Fruit fly (Drosophila melanogaster) whole organism, embryonic: ENCODE measurements around the gene Rpp20.

Experiments used
- Adf1 ChIP-seq: fragments of 200-800 bp; sonication (Bioruptor generic); IDR thresholded peaks from 2 replicates; pipeline ENCODE4 v1.3.6; 2022; ENCODE audit warnings: missing biosample characterization, missing genetic modification characterization
- Bdp1 ChIP-seq: fragments of 200-800 bp; sonication (Bioruptor generic); optimal IDR thresholded peaks from 3 replicates; lab custom pipeline; 2016; ENCODE audit warnings: missing biosample characterization, missing genetic modification characterization
- CG11085 ChIP-seq: fragments of 200-800 bp; sonication (Bioruptor generic); IDR thresholded peaks from 2 replicates; pipeline ENCODE4 v1.3.6; 2022; ENCODE audit warnings: missing biosample characterization, missing genetic modification characterization
- CG11398 ChIP-seq: fragments of 200-800 bp; sonication (Bioruptor generic); optimal IDR thresholded peaks from 2 replicates; lab custom pipeline; 2016; ENCODE audit warnings: missing biosample characterization, missing genetic modification characterization
- CG1233 ChIP-seq: fragments of 200-800 bp; sonication (Bioruptor generic); optimal IDR thresholded peaks from 4 replicates; lab custom pipeline; 2018; ENCODE audit warnings: missing biosample characterization, mild to moderate bottlenecking, missing genetic modification characterization
- CG13624 ChIP-seq: fragments of 200-800 bp; sonication (Bioruptor generic); optimal IDR thresholded peaks from 2 replicates; lab custom pipeline; 2016; ENCODE audit warnings: missing biosample characterization, missing genetic modification characterization
- CG14441 ChIP-seq: fragments of 200-800 bp; sonication (Bioruptor generic); IDR thresholded peaks from 2 replicates; pipeline ENCODE4 v1.3.6; 2022; ENCODE audit warnings: missing biosample characterization, missing genetic modification characterization
- CG16779 ChIP-seq: fragments of 200-800 bp; sonication (Bioruptor generic); IDR thresholded peaks from 2 replicates; pipeline ENCODE4 v1.3.6; 2022; ENCODE audit warnings: missing biosample characterization, missing genetic modification characterization
- CG18262 ChIP-seq: fragments of 200-800 bp; optimal IDR thresholded peaks from 3 replicates; lab custom pipeline; 2019; ENCODE audit warnings: missing biosample characterization, mild to moderate bottlenecking, missing genetic modification characterization, moderate library complexity
- CG2116 ChIP-seq: fragments of 200-800 bp; sonication (Bioruptor generic); optimal IDR thresholded peaks from 3 replicates; lab custom pipeline; 2018; ENCODE audit warnings: missing biosample characterization, mild to moderate bottlenecking, missing genetic modification characterization
- CG2129 ChIP-seq: fragments of 200-800 bp; sonication (Bioruptor generic); IDR thresholded peaks from 2 replicates; pipeline ENCODE4 v1.3.6; 2022; ENCODE audit warnings: missing biosample characterization, missing genetic modification characterization; ENCODE audit not compliant: partially characterized antibody
- CG33213 ChIP-seq: fragments of 200-800 bp; sonication (Bioruptor generic); optimal IDR thresholded peaks from 3 replicates; lab custom pipeline; 2016; ENCODE audit warnings: missing biosample characterization, missing genetic modification characterization
- CG4854 ChIP-seq: fragments of 200-800 bp; sonication (Bioruptor generic); optimal IDR thresholded peaks from 2 replicates; lab custom pipeline; 2016; ENCODE audit warnings: missing biosample characterization, missing genetic modification characterization, inconsistent platforms
- Doc3 ChIP-seq: fragments of 200-800 bp; sonication (Bioruptor generic); IDR thresholded peaks from 3 replicates; pipeline ENCODE4 v1.3.6; 2022; ENCODE audit warnings: missing biosample characterization, missing genetic modification characterization; ENCODE audit not compliant: partially characterized antibody
- Elba2 ChIP-seq: fragments of 200-800 bp; sonication (Bioruptor generic); optimal IDR thresholded peaks from 3 replicates; lab custom pipeline; 2016; ENCODE audit warnings: missing biosample characterization, missing genetic modification characterization
- Fer2 ChIP-seq: fragments of 200-800 bp; sonication (Bioruptor generic); optimal IDR thresholded peaks from 2 replicates; lab custom pipeline; 2018; ENCODE audit warnings: missing biosample characterization, mild to moderate bottlenecking, missing genetic modification characterization, moderate library complexity
- H2.0 ChIP-seq: fragments of 200-800 bp; sonication (Bioruptor generic); IDR thresholded peaks from 2 replicates; pipeline ENCODE4 v1.3.6; 2022; ENCODE audit warnings: missing biosample characterization, missing genetic modification characterization
- Hr78 ChIP-seq, 2 experiments: fragments of 200-800 bp in 1 of 2; fragments of >200 bp in 1 of 2; sonication (Bioruptor generic) in 1 of 2; optimal IDR thresholded peaks; 2 replicates each; lab custom pipeline; 2017 to 2019; ENCODE audit warnings: missing biosample characterization in 2 of 2, missing genetic modification characterization in 2 of 2, mild to moderate bottlenecking in 1 of 2, moderate library complexity in 1 of 2
- MESR4 ChIP-seq: fragments of 200-800 bp; sonication (Bioruptor generic); optimal IDR thresholded peaks from 2 replicates; lab custom pipeline; 2018; ENCODE audit warnings: missing biosample characterization, mild to moderate bottlenecking, missing genetic modification characterization, moderate library complexity
- Mad ChIP-seq: fragments of 200-800 bp; sonication (Bioruptor generic); optimal IDR thresholded peaks from 2 replicates; lab custom pipeline; 2016; ENCODE audit warnings: missing biosample characterization, missing genetic modification characterization
- Med ChIP-seq: fragments of 200-800 bp; sonication (Bioruptor generic); peaks from one replicate; lab custom pipeline; 2016; ENCODE audit warnings: missing biosample characterization, missing genetic modification characterization, mild to moderate bottlenecking, inconsistent platforms, moderate library complexity
- Opbp ChIP-seq: fragments of 200-800 bp; sonication (Bioruptor generic); IDR thresholded peaks from 3 replicates; pipeline ENCODE4 v1.3.6; 2022; ENCODE audit warnings: missing biosample characterization, missing genetic modification characterization; ENCODE audit not compliant: partially characterized antibody
- Spps ChIP-seq: fragments of 200-800 bp; sonication (Bioruptor generic); optimal IDR thresholded peaks from 2 replicates; lab custom pipeline; 2018; ENCODE audit warnings: missing biosample characterization, mild to moderate bottlenecking, missing genetic modification characterization
- Sry-β ChIP-seq: fragments of 200-800 bp; sonication (Bioruptor generic); optimal IDR thresholded peaks from 2 replicates; lab custom pipeline; 2018; ENCODE audit warnings: missing biosample characterization, mild to moderate bottlenecking, missing genetic modification characterization, moderate library complexity
- TFAM ChIP-seq: fragments of 200-800 bp; sonication (Bioruptor generic); optimal IDR thresholded peaks from 2 replicates; lab custom pipeline; 2017; ENCODE audit warnings: missing biosample characterization, missing genetic modification characterization, inconsistent platforms
- ab ChIP-seq: fragments of 200-800 bp; sonication (Bioruptor generic); optimal IDR thresholded peaks from 2 replicates; lab custom pipeline; 2016; ENCODE audit warnings: missing biosample characterization, missing genetic modification characterization
- al ChIP-seq: fragments of 200-800 bp; sonication (Bioruptor generic); IDR thresholded peaks from 2 replicates; pipeline ENCODE4 v1.3.6; 2022; ENCODE audit warnings: missing biosample characterization, missing genetic modification characterization
- bab2 ChIP-seq: fragments of 200-800 bp; sonication (Bioruptor generic); optimal IDR thresholded peaks from 2 replicates; lab custom pipeline; 2016; ENCODE audit warnings: missing biosample characterization, missing genetic modification characterization
- bowl ChIP-seq: fragments of 200-800 bp; sonication (Bioruptor generic); IDR thresholded peaks from 2 replicates; pipeline ENCODE4 v1.3.6; 2022; ENCODE audit warnings: missing biosample characterization, missing genetic modification characterization
- cas ChIP-seq: fragments of 200-800 bp; sonication (Bioruptor generic); IDR thresholded peaks from 2 replicates; pipeline ENCODE4 v1.3.6; 2022; ENCODE audit warnings: missing biosample characterization, missing genetic modification characterization
- caup ChIP-seq: fragments of 200-800 bp; sonication (Bioruptor generic); optimal IDR thresholded peaks from 3 replicates; lab custom pipeline; 2017; ENCODE audit warnings: missing biosample characterization, mild to moderate bottlenecking, missing genetic modification characterization, moderate library complexity; ENCODE audit not compliant: severe bottlenecking
- chn ChIP-seq: fragments of 200-800 bp; sonication (Bioruptor generic); optimal IDR thresholded peaks from 2 replicates; lab custom pipeline; 2016; ENCODE audit warnings: missing biosample characterization, missing genetic modification characterization
- crol ChIP-seq: fragments of 200-800 bp; sonication (Bioruptor generic); IDR thresholded peaks from 2 replicates; pipeline ENCODE4 v1.3.6; 2022; ENCODE audit warnings: missing biosample characterization, missing genetic modification characterization
- ems ChIP-seq: fragments of 200-800 bp; sonication (Bioruptor generic); optimal IDR thresholded peaks from 3 replicates; lab custom pipeline; 2016; ENCODE audit warnings: missing biosample characterization, missing genetic modification characterization
- hkb ChIP-seq, 2 experiments: fragments of 200-800 bp in 1 of 2; fragments of >200 bp in 1 of 2; sonication (Bioruptor generic) in 1 of 2; IDR thresholded peaks in 1 of 2; optimal IDR thresholded peaks in 1 of 2; 2 replicates each; pipeline versions ENCODE4 v1.3.6 to Lab custom; 2017 to 2022; ENCODE audit warnings: missing biosample characterization in 1 of 2, missing genetic modification characterization in 1 of 2
- lmd ChIP-seq: fragments of 200-800 bp; sonication (Bioruptor generic); IDR thresholded peaks from 2 replicates; pipeline ENCODE4 v1.3.6; 2022; ENCODE audit warnings: missing biosample characterization, missing genetic modification characterization
- lola ChIP-seq, 3 experiments: fragments of >200 bp in 2 of 3; fragments of 200-800 bp in 1 of 3; sonication (Bioruptor generic) in 1 of 3; optimal IDR thresholded peaks; 2 replicates each; lab custom pipeline; 2017 to 2019; ENCODE audit warnings: missing biosample characterization in 3 of 3, missing genetic modification characterization in 3 of 3, mild to moderate bottlenecking in 1 of 3, moderate library complexity in 1 of 3
- nerfin-1 ChIP-seq: fragments of 200-800 bp; sonication (Bioruptor generic); optimal IDR thresholded peaks from 3 replicates; lab custom pipeline; 2019; ENCODE audit warnings: missing biosample characterization, mild to moderate bottlenecking, missing genetic modification characterization, moderate library complexity
- nom ChIP-seq: fragments of 200-800 bp; sonication (Bioruptor generic); optimal IDR thresholded peaks from 2 replicates; lab custom pipeline; 2017; ENCODE audit warnings: missing biosample characterization, missing genetic modification characterization, mild to moderate bottlenecking, moderate library complexity, missing genetic modification reagents
- odd ChIP-seq: fragments of 200-800 bp; sonication (Bioruptor generic); optimal IDR thresholded peaks from 2 replicates; lab custom pipeline; 2017; ENCODE audit warnings: missing biosample characterization, mild to moderate bottlenecking, missing genetic modification characterization
- pho ChIP-seq: fragments of 200-800 bp; sonication (Bioruptor generic); optimal IDR thresholded peaks from 2 replicates; lab custom pipeline; 2016; ENCODE audit warnings: missing biosample characterization, missing genetic modification characterization
- pum ChIP-seq: fragments of 200-800 bp; sonication (Bioruptor generic); optimal IDR thresholded peaks from 2 replicates; lab custom pipeline; 2016; ENCODE audit warnings: missing biosample characterization, missing genetic modification characterization
- row ChIP-seq: fragments of 200-800 bp; sonication (Bioruptor generic); IDR thresholded peaks from 3 replicates; pipeline ENCODE4 v1.3.6; 2022; ENCODE audit warnings: missing biosample characterization, missing genetic modification characterization
- run ChIP-seq: fragments of 200-800 bp; sonication (Bioruptor generic); optimal IDR thresholded peaks from 3 replicates; lab custom pipeline; 2018; ENCODE audit warnings: missing biosample characterization, mild to moderate bottlenecking, missing genetic modification characterization
- sens ChIP-seq: fragments of 200-800 bp; sonication (Bioruptor generic); peaks from one replicate; lab custom pipeline; 2016; ENCODE audit warnings: missing biosample characterization, missing genetic modification characterization
- slou ChIP-seq: fragments of 200-800 bp; sonication (Bioruptor generic); optimal IDR thresholded peaks from 3 replicates; lab custom pipeline; 2016; ENCODE audit warnings: missing biosample characterization, missing genetic modification characterization
- twi ChIP-seq: fragments of 200-800 bp; optimal IDR thresholded peaks from 2 replicates; lab custom pipeline; 2019; ENCODE audit warnings: missing biosample characterization, mild to moderate bottlenecking, missing genetic modification characterization, moderate library complexity
- unpg ChIP-seq: fragments of 200-800 bp; sonication (Bioruptor generic); optimal IDR thresholded peaks from 3 replicates; lab custom pipeline; 2018; ENCODE audit warnings: missing biosample characterization, mild to moderate bottlenecking, missing genetic modification characterization, moderate library complexity
- usp ChIP-seq: fragments of >200 bp; optimal IDR thresholded peaks from 2 replicates; lab custom pipeline; 2017; ENCODE audit warnings: missing biosample characterization, missing genetic modification characterization
- wdn ChIP-seq: fragments of 200-800 bp; sonication (Bioruptor generic); IDR thresholded peaks from 2 replicates; pipeline ENCODE4 v1.3.6; 2022; ENCODE audit warnings: missing biosample characterization, missing genetic modification characterization

The Rpp20 gene

dm6 chrX:19744003-19744488 lies at the start of gene Rpp20, which contains the start of the genes CG18809, COX6B and CG33932 (continued):
- peak; percentile 83 for TF ChIP-seq pho (GFP tag; lab: Kevin White, UChicago)
- TF ChIP-seq CG11398 (GFP tag; lab: Kevin White, UChicago) = peak; percentile 59
- peak; percentile 83 for TF ChIP-seq caup
- no peak for TF ChIP-seq lola (GFP tag; optimal IDR thresholded peaks at IDR 0.05; lab: Kevin White, UChicago)
- no peak for TF ChIP-seq CG18262 (tag; lab: Kevin White, UChicago)
- TF ChIP-seq Sry-β (GFP tag; lab: Kevin White, UChicago) = peak; percentile 13
- peak; percentile 66 for TF ChIP-seq bab2 (GFP tag; lab: Kevin White, UChicago)
- 0 out of 2 replicates have a peak, but pooled peaks have one; percentile 55 for TF ChIP-seq cas (GFP tag; lab: Robert Waterston, UW)
- no peak for TF ChIP-seq hkb (optimal IDR thresholded peaks at IDR 0.05; lab: Kevin White, UChicago)
- peak; percentile 63 for TF ChIP-seq hkb (GFP tag; IDR thresholded peaks at IDR 0.05; lab: Robert Waterston, UW)
- TF ChIP-seq Adf1 (GFP tag; lab: Robert Waterston, UW) = peak; percentile 24; the same call in 1 of the 2 replicates
- peak; percentile 37 for TF ChIP-seq CG1233 (GFP tag; lab: Kevin White, UChicago)
- no peak for TF ChIP-seq Hr78 (GFP tag; optimal IDR thresholded peaks at IDR 0.05; lab: Kevin White, UChicago)
- peak; percentile 62 for TF ChIP-seq pum (GFP tag; lab: Kevin White, UChicago)
- no peak for TF ChIP-seq ab (GFP tag; lab: Kevin White, UChicago)
- TF ChIP-seq wdn (GFP tag; lab: Robert Waterston, UW) = peak; percentile 66
- peak; percentile 63 for TF ChIP-seq Bdp1 (GFP tag; lab: Kevin White, UChicago)
- TF ChIP-seq odd (GFP tag; lab: Kevin White, UChicago) = no peak
- TF ChIP-seq usp (GFP tag; lab: Kevin White, UChicago) = no peak
- TF ChIP-seq Med = peak; percentile 96
- TF ChIP-seq CG4854 (GFP tag; lab: Kevin White, UChicago) = no peak
- TF ChIP-seq crol (GFP tag; lab: Robert Waterston, UW) = no peak
- TF ChIP-seq CG2116 (GFP tag; lab: Kevin White, UChicago) = peak; percentile 66
- peak; percentile 80 for TF ChIP-seq CG33213 (GFP tag; lab: Kevin White, UChicago)
- peak; percentile 63 for TF ChIP-seq ems
- TF ChIP-seq row (GFP tag; lab: Robert Waterston, UW) = peak; percentile 68
- peak; percentile 31 for TF ChIP-seq unpg
- peak; percentile 65 for TF ChIP-seq nerfin-1 (tag; lab: Kevin White, UChicago)
- peak; percentile 39 for TF ChIP-seq chn
- peak; percentile 73 for TF ChIP-seq CG11085
- TF ChIP-seq al (GFP tag; lab: Robert Waterston, UW) = peak; percentile 63
- TF ChIP-seq CG2129 (GFP tag; lab: Robert Waterston, UW) = peak; percentile 84
- no peak for TF ChIP-seq run
- no peak for TF ChIP-seq TFAM (GFP tag; lab: Kevin White, UChicago)
- peak; percentile 26; the same call in 1 of the 2 replicates for TF ChIP-seq CG14441 (GFP tag; lab: Robert Waterston, UW)
- TF ChIP-seq Fer2 = peak; percentile 27
- TF ChIP-seq slou = no peak
- TF ChIP-seq Opbp (GFP tag; lab: Robert Waterston, UW) = peak; percentile 98
- TF ChIP-seq Elba2 = no peak
- peak; percentile 28; the same call in 1 of the 2 replicates for TF ChIP-seq H2.0 (GFP tag; lab: Robert Waterston, UW)
- peak; percentile 74 for TF ChIP-seq Doc3
- peak; percentile 97 for TF ChIP-seq MESR4 (GFP tag; lab: Kevin White, UChicago)
- no peak for TF ChIP-seq Spps (tag; lab: Kevin White, UChicago)
- TF ChIP-seq CG13624 (GFP tag; lab: Kevin White, UChicago) = peak; percentile 83
- peak; percentile 60; the same call in 1 of the 2 replicates for TF ChIP-seq CG16779 (GFP tag; lab: Robert Waterston, UW)
- peak; percentile 91 for TF ChIP-seq sens
- peak; percentile 72 for TF ChIP-seq Mad (GFP tag; lab: Kevin White, UChicago)
- TF ChIP-seq bowl (GFP tag; lab: Robert Waterston, UW) = no peak
- peak; percentile 42 for TF ChIP-seq nom (GFP tag; lab: Kevin White, UChicago)
- TF ChIP-seq lmd (GFP tag; lab: Robert Waterston, UW) = peak; percentile 57; the same call in 1 of the 2 replicates
- peak; percentile 18 for TF ChIP-seq twi (tag; lab: Kevin White, UChicago)
